Worm (Caenorhabditis elegans): ENCODE data around the gene cox-14.

The cox-14 gene

DNA sequence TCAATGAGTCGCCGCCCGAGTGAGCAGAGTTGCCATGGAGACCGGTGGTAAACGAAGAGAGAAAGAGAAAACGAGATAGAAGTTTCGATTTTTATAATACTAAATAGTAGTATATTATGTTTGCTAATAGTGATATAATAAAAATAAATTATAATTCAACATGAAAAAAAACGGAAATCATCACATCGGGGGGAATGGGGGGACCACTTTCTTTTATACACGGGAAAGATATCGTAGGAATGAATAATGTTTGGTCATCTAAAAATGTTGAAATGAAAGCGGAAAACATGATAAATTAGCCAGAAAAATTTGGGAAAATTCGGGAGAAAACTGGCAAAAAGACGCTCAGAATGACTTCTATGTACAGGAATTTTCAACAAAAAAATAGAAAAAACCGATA lies 42.9 kb downstream of the cox-14 start, which contains the start of gene bbs-5:
bbs-5 (minus strand) TSS at position 101 of the 400 bp plus-strand sequence.
- TF ChIP-seq grh-1 (GFP tag; IDR thresholded peaks at IDR 0.05) (no peak), efl-1 (optimal IDR thresholded peaks at IDR 0.05) (no peak), efl-1 (GFP tag; optimal IDR thresholded peaks at IDR 0.05 in 1 of 2) (no peak), jun-1 (tag; optimal IDR thresholded peaks at IDR 0.05) (no peak), fkh-8 (tag; optimal IDR thresholded peaks at IDR 0.05) (peak; percentile 39), hlh-4 (tag; optimal IDR thresholded peaks at IDR 0.05) (no peak)

DNA sequence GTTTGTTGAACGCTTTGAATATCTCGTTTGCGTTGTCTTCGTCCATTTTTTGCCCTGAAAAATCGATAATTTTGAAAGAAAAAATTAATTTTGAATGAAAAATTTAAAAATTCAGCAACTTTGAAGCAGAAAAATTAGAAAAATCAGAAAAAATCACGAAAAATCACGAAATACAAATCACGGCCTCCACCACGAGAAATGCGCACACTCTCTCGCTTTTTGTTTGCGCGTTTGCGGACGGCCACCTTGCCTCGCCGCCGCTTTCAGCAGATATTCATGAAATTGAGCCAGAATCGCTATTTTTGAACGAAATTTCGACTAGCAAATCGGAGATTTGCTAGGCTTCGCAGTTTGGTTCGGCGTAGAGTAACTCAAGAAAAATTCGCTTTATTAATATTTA lies 48.1 kb downstream of the cox-14 start, which contains the start of gene inpp-4B:
inpp-4B (minus strand) TSS at position 54 of the 400 bp plus-strand sequence.
- TF ChIP-seq nhr-47 (tag; optimal IDR thresholded peaks at IDR 0.05) (peak; percentile 16), lin-35 (GFP tag; optimal IDR thresholded peaks at IDR 0.05) (peak in 1 of 2 experiments; percentile 15), nhr-71 (tag; optimal IDR thresholded peaks at IDR 0.05) (peak; percentile 16), efl-1 (optimal IDR thresholded peaks at IDR 0.05) (peak; percentile 6 to 10), efl-1 (GFP tag; optimal IDR thresholded peaks at IDR 0.05 in 1 of 2) (peak in 1 of 2 experiments; percentile 76), dpl-1 (GFP tag; optimal IDR thresholded peaks at IDR 0.05) (peak in 1 of 3 experiments; percentile 2), nhr-19 (GFP tag; conservative IDR thresholded peaks at IDR 0.05) (0 out of 2 replicates have a peak, but pooled peaks have one; percentile 13), isw-1 (GFP tag; IDR thresholded peaks at IDR 0.05) (peak; percentile 31; the same call in 1 of the 2 replicates)

DNA sequence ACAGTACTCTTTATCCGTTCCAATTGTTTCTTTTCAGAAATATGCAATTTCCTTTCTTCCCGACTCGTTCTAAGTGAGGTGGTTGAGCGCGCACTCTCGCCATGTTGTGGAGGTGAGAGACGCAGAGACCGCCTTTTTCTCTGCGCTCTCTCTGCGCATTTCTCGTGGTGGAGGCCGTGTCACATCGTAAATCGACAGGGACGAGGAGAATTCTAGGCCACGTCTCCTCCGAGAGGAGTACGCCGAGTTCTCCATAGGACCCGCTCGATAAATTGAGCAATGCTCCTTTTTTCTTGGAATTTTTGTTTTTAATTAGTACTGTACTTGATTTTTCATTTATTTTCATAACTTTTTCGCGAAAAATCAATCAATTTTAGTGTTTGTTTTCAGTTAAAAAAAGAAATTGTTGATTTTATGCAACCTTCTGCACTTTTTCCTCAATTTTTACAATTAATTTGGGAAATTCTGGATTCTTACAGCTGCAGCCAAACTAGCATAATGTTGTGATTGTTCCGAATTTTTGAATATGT lies 52.1 kb downstream of the cox-14 start, which contains the start of gene cnk-1:
cnk-1 (plus strand) TSS at position 480 of the 530 bp plus-strand sequence.
- TF ChIP-seq efl-3 (GFP tag; optimal IDR thresholded peaks at IDR 0.05): peak; percentile 7
- TF ChIP-seq dpl-1 (GFP tag; optimal IDR thresholded peaks at IDR 0.05): peak; percentile 57 to 71 (median 65)
- TF ChIP-seq nhr-12 (tag; optimal IDR thresholded peaks at IDR 0.05): no peak
- peak; percentile 66 to 68 for TF ChIP-seq lsy-2 (tag; optimal IDR thresholded peaks at IDR 0.05)
- TF ChIP-seq elt-2 (tag; optimal IDR thresholded peaks at IDR 0.05): peak; percentile 40
- no peak for TF ChIP-seq ztf-4 (tag; optimal IDR thresholded peaks at IDR 0.05)
- peak; percentile 48 for TF ChIP-seq sup-37 (GFP tag; optimal IDR thresholded peaks at IDR 0.05)
- TF ChIP-seq C16A3.4 (tag; optimal IDR thresholded peaks at IDR 0.05): no peak
- TF ChIP-seq pax-3 (tag; optimal IDR thresholded peaks at IDR 0.05): peak; percentile 87
- TF ChIP-seq zip-4 (GFP tag; optimal IDR thresholded peaks at IDR 0.05): peak; percentile 32
- peak; percentile 20 for TF ChIP-seq C34B4.2 (tag; optimal IDR thresholded peaks at IDR 0.05)
- peak; percentile 96 for TF ChIP-seq grh-1 (GFP tag; IDR thresholded peaks at IDR 0.05)
- TF ChIP-seq mef-2 (tag; optimal IDR thresholded peaks at IDR 0.05): no peak
- TF ChIP-seq mab-9 (GFP tag; IDR thresholded peaks at IDR 0.05): peak; percentile 99
- TF ChIP-seq ets-5 (GFP tag; IDR thresholded peaks at IDR 0.05): peak; percentile 57; the same call in 1 of the 2 replicates
- peak; percentile 40 for TF ChIP-seq F16B12.6 (tag; optimal IDR thresholded peaks at IDR 0.05)
- TF ChIP-seq tbx-2 (tag; optimal IDR thresholded peaks at IDR 0.05): peak; percentile 94
- peak; percentile 88 for TF ChIP-seq sox-4 (tag; optimal IDR thresholded peaks at IDR 0.05)
- TF ChIP-seq ces-1 (GFP tag; optimal IDR thresholded peaks at IDR 0.05): no peak
- TF ChIP-seq xbp-1 (tag; optimal IDR thresholded peaks at IDR 0.05): peak; percentile 80
- peak; percentile 72 for TF ChIP-seq vab-15 (tag; optimal IDR thresholded peaks at IDR 0.05)
- peak; percentile 32 to 56 (median 53) for TF ChIP-seq ceh-82 (tag; optimal IDR thresholded peaks at IDR 0.05)
- peak; percentile 85 for TF ChIP-seq ceh-90 (tag; optimal IDR thresholded peaks at IDR 0.05)
- TF ChIP-seq fkh-4 (tag; optimal IDR thresholded peaks at IDR 0.05; ENCODE audit: borderline replicate concordance): peak; percentile 93
- no peak for TF ChIP-seq lin-39 (tag; optimal IDR thresholded peaks at IDR 0.05)
- TF ChIP-seq ceh-88 (GFP tag; IDR thresholded peaks at IDR 0.05): peak; percentile 95
- TF ChIP-seq unc-98 (GFP tag; IDR thresholded peaks at IDR 0.05): peak; percentile 99
- TF ChIP-seq nhr-84 (tag; optimal IDR thresholded peaks at IDR 0.05): no peak
- TF ChIP-seq lir-3 (tag; optimal IDR thresholded peaks at IDR 0.05; ENCODE audit: poor library complexity): peak; percentile 93
- no peak for TF ChIP-seq elt-3 (tag; optimal IDR thresholded peaks at IDR 0.05)
- peak; percentile 93 for TF ChIP-seq nhr-71 (tag; optimal IDR thresholded peaks at IDR 0.05)
- no peak for TF ChIP-seq unc-62 (GFP tag; optimal IDR thresholded peaks at IDR 0.05)
- peak; percentile 57 for TF ChIP-seq ceh-8 (GFP tag; optimal IDR thresholded peaks at IDR 0.05)
- TF ChIP-seq swsn-7 (tag; optimal IDR thresholded peaks at IDR 0.05): peak; percentile 83
- peak in 1 of 2 experiments; percentile 90 for TF ChIP-seq ztf-11 (tag; optimal IDR thresholded peaks at IDR 0.05)
- no peak for TF ChIP-seq hlh-4 (tag; optimal IDR thresholded peaks at IDR 0.05)
- TF ChIP-seq isw-1 (GFP tag; IDR thresholded peaks at IDR 0.05): peak; percentile 98
- TF ChIP-seq unc-86 (tag; optimal IDR thresholded peaks at IDR 0.05): peak; percentile 87
- TF ChIP-seq nhr-90 (tag; optimal IDR thresholded peaks at IDR 0.05; ENCODE audit: poor library complexity): peak; percentile 93
- TF ChIP-seq nhr-47 (tag; optimal IDR thresholded peaks at IDR 0.05): peak; percentile 96
